In genomic region chrII:410832-411231, ce11 we compare ENCODE assay signal across 2 worm cellular contexts.
TF ChIP-seq lines count a peak whose summit lies in the region.

TSS of gene dnsn-1 (minus strand) at chrII:410932.
TSS of gene C24H12.4 (plus strand) at chrII:411222.

TF ChIP-seq in whole organism, L4 larva, 104 proteins besides CTCF, POLR2A, EP300 and RAD21 (continued from another document):
- TF ChIP-seq T20F7.1 (GFP tag; optimal IDR thresholded peaks at IDR 0.05; lab: Kevin White, UChicago): peak; percentile 86
- TF ChIP-seq nhr-41 (GFP tag; IDR thresholded peaks at IDR 0.05; lab: Robert Waterston, UW): no peak
- no peak for TF ChIP-seq pqm-1 (tag; optimal IDR thresholded peaks at IDR 0.05; lab: Kevin White, UChicago)
- no peak for TF ChIP-seq attf-4 (tag; optimal IDR thresholded peaks at IDR 0.05; lab: Kevin White, UChicago)
- no peak for TF ChIP-seq saeg-2 (GFP tag; IDR thresholded peaks at IDR 0.05; lab: Robert Waterston, UW)
- TF ChIP-seq Y48G9A.11 (GFP tag; IDR thresholded peaks at IDR 0.05; lab: Robert Waterston, UW): peak; percentile 29; the same call in 1 of the 2 replicates
- TF ChIP-seq mdl-1 (tag; optimal IDR thresholded peaks at IDR 0.05; lab: Kevin White, UChicago): peak in 1 of 2 experiments; percentile 6
- TF ChIP-seq ceh-44 (GFP tag; IDR thresholded peaks at IDR 0.05; lab: Robert Waterston, UW): peak; percentile 47; the same call in 1 of the 2 replicates
- peak; percentile 41 for TF ChIP-seq nhr-48 (tag; optimal IDR thresholded peaks at IDR 0.05; lab: Kevin White, UChicago)
- peak; percentile 47; the same call in 1 of the 2 replicates for TF ChIP-seq madf-9 (GFP tag; conservative IDR thresholded peaks at IDR 0.05; lab: Robert Waterston, UW)
- no peak for TF ChIP-seq sdz-12 (GFP tag; optimal IDR thresholded peaks at IDR 0.05; lab: Kevin White, UChicago)
- no peak for TF ChIP-seq vab-7 (GFP tag; IDR thresholded peaks at IDR 0.05; lab: Robert Waterston, UW)
- peak; percentile 10 for TF ChIP-seq aha-1 (tag; lab: Kevin White, UChicago)
- TF ChIP-seq lin-29 (GFP tag; IDR thresholded peaks at IDR 0.05; lab: Robert Waterston, UW): no peak
- no peak for TF ChIP-seq Y105C5A.15 (GFP tag; IDR thresholded peaks at IDR 0.05; lab: Robert Waterston, UW)
- TF ChIP-seq nhr-42 (GFP tag; IDR thresholded peaks at IDR 0.05; lab: Robert Waterston, UW): peak; percentile 85
- TF ChIP-seq nhr-76 (tag; optimal IDR thresholded peaks at IDR 0.05; lab: Kevin White, UChicago): no peak
- no peak for TF ChIP-seq mdt-29 (GFP tag; IDR thresholded peaks at IDR 0.05; lab: Robert Waterston, UW)
- peak; percentile 82 for TF ChIP-seq hlh-30 (tag; optimal IDR thresholded peaks at IDR 0.05; lab: Kevin White, UChicago; ENCODE audit: insufficient read depth)
- TF ChIP-seq dve-1 (tag; optimal IDR thresholded peaks at IDR 0.05; lab: Kevin White, UChicago; ENCODE audit: insufficient read depth): peak; percentile 97
- TF ChIP-seq set-16 (GFP tag; IDR thresholded peaks at IDR 0.05; lab: Robert Waterston, UW): no peak
- TF ChIP-seq nhr-10 (tag; optimal IDR thresholded peaks at IDR 0.05; lab: Kevin White, UChicago): no peak
- TF ChIP-seq F10B5.3 (tag; optimal IDR thresholded peaks at IDR 0.05; lab: Kevin White, UChicago): peak; percentile 74
- TF ChIP-seq unc-62 (GFP tag; optimal IDR thresholded peaks at IDR 0.05 in 1 of 2; lab: Kevin White, UChicago): no peak
- TF ChIP-seq unc-62 (tag; optimal IDR thresholded peaks at IDR 0.05; lab: Kevin White, UChicago): no peak
- no peak for TF ChIP-seq ceh-82 (tag; optimal IDR thresholded peaks at IDR 0.05; lab: Kevin White, UChicago)
- TF ChIP-seq tra-1 (GFP tag; IDR thresholded peaks at IDR 0.05; lab: Robert Waterston, UW): no peak; the same call in 1 of the 2 replicates
- no peak for TF ChIP-seq lim-7 (GFP tag; IDR thresholded peaks at IDR 0.05; lab: Robert Waterston, UW)
- peak; percentile 95 for TF ChIP-seq mes-2 (tag; optimal IDR thresholded peaks at IDR 0.05; lab: Kevin White, UChicago; ENCODE audit: poor library complexity, severe bottlenecking)
- peak; percentile 60; the same call in 1 of the 2 replicates for TF ChIP-seq dmd-9 (GFP tag; IDR thresholded peaks at IDR 0.05; lab: Robert Waterston, UW)
- TF ChIP-seq lin-39 (tag; optimal IDR thresholded peaks at IDR 0.05; lab: Kevin White, UChicago): no peak
- TF ChIP-seq Y5F2A.4 (GFP tag; optimal IDR thresholded peaks at IDR 0.05; lab: Kevin White, UChicago): no peak
- TF ChIP-seq zfp-2 (tag; optimal IDR thresholded peaks at IDR 0.05; lab: Kevin White, UChicago): peak; percentile 37
- no peak for TF ChIP-seq R02D3.7 (tag; optimal IDR thresholded peaks at IDR 0.05; lab: Kevin White, UChicago)
- no peak for TF ChIP-seq F44E2.7 (GFP tag; IDR thresholded peaks at IDR 0.05; lab: Robert Waterston, UW)
- peak; percentile 70 for TF ChIP-seq lin-15B (tag; optimal IDR thresholded peaks at IDR 0.05; lab: Kevin White, UChicago)
- TF ChIP-seq unc-130 (GFP tag; optimal IDR thresholded peaks at IDR 0.05; lab: Kevin White, UChicago): peak; percentile 47
- peak; percentile 84 for TF ChIP-seq F49E8.2 (tag; optimal IDR thresholded peaks at IDR 0.05; lab: Kevin White, UChicago; ENCODE audit: borderline replicate concordance)
- TF ChIP-seq unc-39 (tag; optimal IDR thresholded peaks at IDR 0.05; lab: Kevin White, UChicago): no peak
- TF ChIP-seq daf-16 (GFP tag; optimal IDR thresholded peaks at IDR 0.05; lab: Kevin White, UChicago): peak in 1 of 2 experiments; percentile 48
- no peak for TF ChIP-seq daf-16 (tag; optimal IDR thresholded peaks at IDR 0.05; lab: Kevin White, UChicago)
- peak; percentile 93 for TF ChIP-seq mep-1 (tag; optimal IDR thresholded peaks at IDR 0.05; lab: Kevin White, UChicago)
- TF ChIP-seq ZK546.5 (tag; optimal IDR thresholded peaks at IDR 0.05; lab: Kevin White, UChicago): peak in 1 of 2 experiments; percentile 33
- peak; percentile 56 for TF ChIP-seq jun-1 (tag; optimal IDR thresholded peaks at IDR 0.05; lab: Kevin White, UChicago)
- TF ChIP-seq ama-1 (optimal IDR thresholded peaks at IDR 0.05; lab: Kevin White, UChicago): peak; percentile 64
- no peak for TF ChIP-seq snpc-1.2 (GFP tag; IDR thresholded peaks at IDR 0.05; lab: Robert Waterston, UW)

TF ChIP-seq in whole organism, late embryonic, 69 proteins besides CTCF, POLR2A, EP300 and RAD21 (continued from another document):
- no peak for TF ChIP-seq fax-1 (tag; optimal IDR thresholded peaks at IDR 0.05; lab: Kevin White, UChicago)
